Fruit fly (Drosophila melanogaster): ENCODE results near the gene Duba.

DNA sequence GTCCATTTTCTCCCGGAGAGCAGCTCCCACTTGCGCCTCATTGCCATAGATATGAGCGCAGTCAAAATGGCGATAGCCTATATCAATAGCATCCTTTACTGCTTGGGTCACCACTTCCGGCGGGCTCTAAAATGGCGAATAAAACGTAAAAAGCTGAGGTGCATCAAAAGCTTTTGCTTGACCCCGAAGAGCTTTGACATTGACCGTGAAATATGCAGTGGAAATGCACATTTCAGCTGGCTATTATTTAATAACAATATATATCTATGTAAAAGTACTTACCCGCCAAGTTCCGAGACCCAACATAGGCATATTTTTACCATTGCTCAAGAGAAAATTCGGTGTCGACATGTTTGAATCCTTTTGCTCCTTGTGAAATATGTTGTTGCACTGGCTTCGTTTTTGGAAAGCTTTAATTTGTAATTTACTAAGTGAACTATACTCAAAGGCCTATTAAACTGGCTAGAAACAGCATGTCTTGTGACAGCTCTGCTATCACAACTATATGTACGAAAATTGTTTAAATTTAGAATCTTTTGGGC is 16.4 kb upstream of the Duba start, which contains the start of gene CG6083:
- TF ChIP-seq pdm3 (GFP tag; optimal IDR thresholded peaks at IDR 0.05), result no peak
- TF ChIP-seq CG8119 (GFP tag; IDR thresholded peaks at IDR 0.05), result no peak
- TF ChIP-seq OdsH (GFP tag; optimal IDR thresholded peaks at IDR 0.05), result no peak
- no peak for TF ChIP-seq Gug (GFP tag; IDR thresholded peaks at IDR 0.05)
- no peak for TF ChIP-seq Hr39 (GFP tag; optimal IDR thresholded peaks at IDR 0.05)
- no peak for TF ChIP-seq Eip93F (GFP tag; optimal IDR thresholded peaks at IDR 0.05)
- TF ChIP-seq spab (GFP tag; optimal IDR thresholded peaks at IDR 0.05), result no peak
- no peak for TF ChIP-seq CG7368 (GFP tag; optimal IDR thresholded peaks at IDR 0.05)
- TF ChIP-seq acj6 (GFP tag; optimal IDR thresholded peaks at IDR 0.05), result no peak
- TF ChIP-seq CG6163 (GFP tag; IDR thresholded peaks at IDR 0.05), result no peak

All from whole organism, prepupa.